Fruit fly (Drosophila melanogaster) whole organism, wandering third instar larva: Measurements from ENCODE around the gene mRpL30.

Experiments
- Abd-B ChIP-seq: fragments of >200 bp; optimal IDR thresholded peaks from 2 replicates; lab custom pipeline; 2017; ENCODE audit warnings: missing biosample characterization, missing genetic modification characterization
- CG32264 ChIP-seq: fragments of 200-800 bp; sonication (Bioruptor generic); optimal IDR thresholded peaks from 2 replicates; lab custom pipeline; 2016; ENCODE audit warnings: missing biosample characterization, missing genetic modification characterization
- CG9705 ChIP-seq: fragments of 200-800 bp; sonication (Bioruptor generic); optimal IDR thresholded peaks from 2 replicates; lab custom pipeline; 2018; ENCODE audit warnings: missing biosample characterization, mild to moderate bottlenecking, missing genetic modification characterization
- CrebA ChIP-seq: fragments of 200-800 bp; sonication (Bioruptor generic); optimal IDR thresholded peaks from 2 replicates; lab custom pipeline; 2016; ENCODE audit warnings: missing biosample characterization, mild to moderate bottlenecking, missing genetic modification characterization, borderline replicate concordance
- Dfd ChIP-seq: fragments of >200 bp; optimal IDR thresholded peaks from 2 replicates; lab custom pipeline; 2017; ENCODE audit warnings: missing biosample characterization, missing genetic modification characterization
- Dif ChIP-seq: fragments of 200-275, 200-300 bp; sonication (Bioruptor generic); optimal IDR thresholded peaks from 2 replicates; lab custom pipeline; 2018; ENCODE audit warnings: missing biosample characterization, missing genetic modification characterization; ENCODE audit not compliant: partially characterized antibody
- GATAd ChIP-seq: sonication (Bioruptor generic); optimal IDR thresholded peaks from 2 replicates; lab custom pipeline; 2016; ENCODE audit warnings: missing biosample characterization, missing genetic modification characterization
- HLH106 ChIP-seq: fragments of 200-800 bp; optimal IDR thresholded peaks from 3 replicates; lab custom pipeline; 2019; ENCODE audit warnings: missing biosample characterization, mild to moderate bottlenecking, missing genetic modification characterization, moderate library complexity
- Hnf4 ChIP-seq: fragments of 200-800 bp; sonication (Bioruptor generic); optimal IDR thresholded peaks from 2 replicates; lab custom pipeline; 2016; ENCODE audit warnings: missing biosample characterization, mild to moderate bottlenecking, missing genetic modification characterization
- Hr78 ChIP-seq: fragments of >200 bp; optimal IDR thresholded peaks from 2 replicates; lab custom pipeline; 2017; ENCODE audit warnings: missing biosample characterization, missing genetic modification characterization
- Hr83 ChIP-seq: fragments of 200-300 bp; sonication (Bioruptor generic); optimal IDR thresholded peaks from 2 replicates; lab custom pipeline; 2016; ENCODE audit warnings: missing biosample characterization, mild to moderate bottlenecking, missing genetic modification characterization, moderate library complexity; ENCODE audit not compliant: poor library complexity, severe bottlenecking
- Jra ChIP-seq: sonication (Bioruptor generic); optimal IDR thresholded peaks from 2 replicates; lab custom pipeline; 2016; ENCODE audit warnings: missing biosample characterization, missing genetic modification characterization
- Myc ChIP-seq: fragments of >200 bp; optimal IDR thresholded peaks from 2 replicates; lab custom pipeline; 2017
- N ChIP-seq: fragments of >200 bp; optimal IDR thresholded peaks from 2 replicates; lab custom pipeline; 2018; ENCODE audit warnings: missing biosample characterization, missing external identifiers, missing genetic modification characterization
- OdsH ChIP-seq: fragments of 200-800 bp; sonication (Bioruptor generic); optimal IDR thresholded peaks from 2 replicates; lab custom pipeline; 2016; ENCODE audit warnings: missing biosample characterization, mild to moderate bottlenecking, missing genetic modification characterization
- Rel ChIP-seq, 2 experiments: fragments of 200-800 bp; sonication (Bioruptor generic) in 1 of 2; optimal IDR thresholded peaks; 2 replicates in 1 of 2; 3 replicates in 1 of 2; lab custom pipeline; 2016 to 2019; ENCODE audit warnings: mild to moderate bottlenecking in 2 of 2, missing biosample characterization in 2 of 2, missing genetic modification characterization in 2 of 2, moderate library complexity in 1 of 2
- Sp1 ChIP-seq: fragments of 200-800 bp; sonication (Bioruptor generic); optimal IDR thresholded peaks from 3 replicates; lab custom pipeline; 2019; ENCODE audit warnings: missing biosample characterization, mild to moderate bottlenecking, missing genetic modification characterization, moderate library complexity
- Vsx2 ChIP-seq: fragments of 200-300, 225-300 bp; sonication (Bioruptor generic); optimal IDR thresholded peaks from 2 replicates; lab custom pipeline; 2018; ENCODE audit warnings: missing biosample characterization, missing genetic modification characterization; ENCODE audit not compliant: partially characterized antibody
- br ChIP-seq: fragments of 200-800 bp; sonication (Bioruptor generic); optimal IDR thresholded peaks from 2 replicates; lab custom pipeline; 2016; ENCODE audit warnings: missing biosample characterization, missing genetic modification characterization
- brk ChIP-seq: fragments of 200-800 bp; sonication (Bioruptor generic); optimal IDR thresholded peaks from 2 replicates; lab custom pipeline; 2016; ENCODE audit warnings: missing biosample characterization, mild to moderate bottlenecking, missing genetic modification characterization
- dl ChIP-seq, 2 experiments: fragments of 175-275, 200-275 bp in 1 of 2; fragments of 200-275 bp in 1 of 2; sonication (Bioruptor generic); optimal IDR thresholded peaks; lab custom pipeline; 2018; ENCODE audit warnings: mild to moderate bottlenecking in 2 of 2, missing biosample characterization in 2 of 2, missing genetic modification characterization in 2 of 2, moderate library complexity in 2 of 2; ENCODE audit not compliant: partially characterized antibody in 2 of 2, insufficient read depth in 1 of 2
- dmrt93B ChIP-seq: fragments of 200-800 bp; sonication (Bioruptor generic); optimal IDR thresholded peaks from 2 replicates; lab custom pipeline; 2018; ENCODE audit warnings: missing biosample characterization, mild to moderate bottlenecking, missing genetic modification characterization
- dsf ChIP-seq: sonication (Bioruptor generic); optimal IDR thresholded peaks from 2 replicates; lab custom pipeline; 2016; ENCODE audit warnings: missing biosample characterization, missing genetic modification characterization, borderline replicate concordance
- ey ChIP-seq: fragments of 200-800 bp; sonication (Bioruptor generic); optimal IDR thresholded peaks from 2 replicates; lab custom pipeline; 2016; ENCODE audit warnings: missing biosample characterization, missing genetic modification characterization
- foxo ChIP-seq, 2 experiments: fragments of 200-800 bp; sonication (Bioruptor generic); optimal IDR thresholded peaks; 2 replicates in 1 of 2; 3 replicates in 1 of 2; lab custom pipeline; 2016 to 2017; ENCODE audit warnings: missing biosample characterization in 2 of 2, missing genetic modification characterization in 2 of 2
- fru ChIP-seq: fragments of 200-800 bp; sonication (Bioruptor generic); optimal IDR thresholded peaks from 3 replicates; lab custom pipeline; 2016; ENCODE audit warnings: missing biosample characterization, mild to moderate bottlenecking, missing genetic modification characterization
- h ChIP-seq: fragments of 200-800 bp; sonication (Bioruptor generic); optimal IDR thresholded peaks from 3 replicates; lab custom pipeline; 2016; ENCODE audit warnings: missing biosample characterization, mild to moderate bottlenecking, missing genetic modification characterization
- lola ChIP-seq: fragments of >200 bp; optimal IDR thresholded peaks from 2 replicates; lab custom pipeline; 2017; ENCODE audit warnings: missing biosample characterization, missing genetic modification characterization
- pan ChIP-seq: fragments of >200 bp; optimal IDR thresholded peaks from 2 replicates; lab custom pipeline; 2017
- psq ChIP-seq: fragments of 200-800 bp; sonication (Bioruptor generic); optimal IDR thresholded peaks from 3 replicates; lab custom pipeline; 2017; ENCODE audit warnings: missing biosample characterization, mild to moderate bottlenecking, missing genetic modification characterization, moderate library complexity
- rgr ChIP-seq: fragments of 200-800 bp; sonication (Bioruptor generic); optimal IDR thresholded peaks from 3 replicates; lab custom pipeline; 2016; ENCODE audit warnings: missing biosample characterization, mild to moderate bottlenecking, missing genetic modification characterization
- sage ChIP-seq: fragments of 200-800 bp; sonication (Bioruptor generic); optimal IDR thresholded peaks from 2 replicates; lab custom pipeline; 2016; ENCODE audit warnings: missing biosample characterization, mild to moderate bottlenecking, missing genetic modification characterization
- sv ChIP-seq: fragments of 200-800 bp; sonication (Bioruptor generic); optimal IDR thresholded peaks from 3 replicates; lab custom pipeline; 2016; ENCODE audit warnings: missing biosample characterization, missing genetic modification characterization
- usp ChIP-seq: fragments of >200 bp; optimal IDR thresholded peaks from 2 replicates; lab custom pipeline; 2017; ENCODE audit warnings: missing biosample characterization, missing genetic modification characterization
- woc ChIP-seq: sonication (Bioruptor generic); optimal IDR thresholded peaks from 2 replicates; lab custom pipeline; 2016; ENCODE audit warnings: missing biosample characterization, mild to moderate bottlenecking, missing genetic modification characterization

mRpL30 gene

DNA sequence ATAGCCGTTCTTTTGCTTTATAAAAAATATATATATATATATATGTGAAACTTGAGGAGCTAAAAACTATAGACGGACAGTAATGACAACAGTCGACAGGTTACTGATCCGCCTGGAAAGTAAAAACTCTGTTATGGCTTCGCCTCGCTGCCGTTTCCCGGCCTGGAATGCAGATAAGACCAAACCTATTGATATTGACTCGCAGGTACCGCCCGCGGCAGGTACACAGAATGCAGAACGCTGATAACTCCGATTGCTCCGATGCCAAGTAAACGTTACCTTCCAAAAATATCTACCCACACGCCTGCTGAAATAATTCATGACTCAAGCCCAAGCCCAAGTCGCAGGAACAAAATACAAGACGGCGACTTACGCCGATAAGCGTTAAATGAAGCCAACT lies 29.8 kb downstream of the mRpL30 start:
- peak; percentile 52 for TF ChIP-seq dsf (GFP tag; lab: Kevin White, UChicago)
- TF ChIP-seq Sp1 (GFP tag; lab: Kevin White, UChicago) = peak; percentile 5
- TF ChIP-seq woc (GFP tag; lab: Kevin White, UChicago) = no peak
- no peak for TF ChIP-seq Vsx2
- no peak for TF ChIP-seq usp
- TF ChIP-seq lola (GFP tag; lab: Kevin White, UChicago) = no peak
- peak; percentile 21 for TF ChIP-seq GATAd (GFP tag; lab: Kevin White, UChicago)
- no peak for TF ChIP-seq Jra
- no peak for TF ChIP-seq CG9705 (GFP tag; lab: Kevin White, UChicago)
- no peak for TF ChIP-seq sv (GFP tag; lab: Kevin White, UChicago)
- TF ChIP-seq dmrt93B = no peak
- peak; percentile 19 for TF ChIP-seq Hnf4
- peak; percentile 30 for TF ChIP-seq rgr
- TF ChIP-seq br = peak; percentile 5
- peak; percentile 30 for TF ChIP-seq h (GFP tag; lab: Kevin White, UChicago)
- no peak for TF ChIP-seq CG32264 (GFP tag; lab: Kevin White, UChicago)
- no peak for TF ChIP-seq ey (GFP tag; lab: Kevin White, UChicago)
- peak; percentile 22 for TF ChIP-seq Hr83 (GFP tag; lab: Kevin White, UChicago)
- no peak for TF ChIP-seq Myc (lab: Kevin White, UChicago)
- no peak for TF ChIP-seq Abd-B (GFP tag; lab: Kevin White, UChicago)
- TF ChIP-seq Dif = no peak
- no peak for TF ChIP-seq Rel (GFP tag; optimal IDR thresholded peaks at IDR 0.05; lab: Kevin White, UChicago)
- no peak for TF ChIP-seq Rel (tag; optimal IDR thresholded peaks at IDR 0.05; lab: Kevin White, UChicago)
- TF ChIP-seq HLH106 (tag; lab: Kevin White, UChicago) = no peak
- TF ChIP-seq, all 38 proteins: peak for 8

DNA sequence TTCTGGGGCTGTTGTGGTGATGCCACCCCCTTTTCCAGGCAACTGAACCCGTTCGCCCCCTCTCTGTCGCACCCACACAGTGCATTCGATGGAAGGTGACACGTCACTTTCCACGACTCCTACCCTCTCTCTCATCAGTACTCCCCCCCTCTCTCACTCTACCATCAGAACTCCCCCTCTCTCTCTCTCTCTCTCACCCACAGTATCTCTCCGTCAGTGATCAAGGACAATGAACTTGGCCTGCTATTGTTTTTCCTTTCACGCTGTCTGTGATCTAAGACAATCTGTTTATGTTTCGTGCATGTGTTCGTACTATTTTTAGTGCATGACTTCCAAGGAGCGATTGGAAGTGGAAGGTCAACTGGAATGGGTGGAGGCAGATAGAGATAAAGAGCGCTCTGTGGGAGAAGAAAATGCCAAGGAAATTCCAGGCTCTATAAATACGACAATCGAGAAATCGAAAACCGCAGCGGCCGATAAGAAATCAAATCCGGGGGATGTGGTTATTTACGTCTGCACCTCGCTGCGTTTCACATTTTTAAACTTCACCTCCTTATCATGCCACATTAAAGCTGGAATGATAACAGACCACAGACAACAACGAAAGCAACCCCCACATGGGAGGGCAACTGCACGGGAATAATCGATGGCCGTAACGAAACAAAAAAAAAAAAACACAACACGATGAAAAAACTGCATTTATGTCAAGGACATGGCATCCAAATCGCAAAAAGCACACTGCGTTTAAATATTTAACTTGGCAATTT lies 30.7 kb downstream of the mRpL30 start:
- TF ChIP-seq rgr = no peak
- TF ChIP-seq Rel (GFP tag; optimal IDR thresholded peaks at IDR 0.05; lab: Kevin White, UChicago) = no peak
- TF ChIP-seq Rel (tag; optimal IDR thresholded peaks at IDR 0.05; lab: Kevin White, UChicago) = peak; percentile 15
- peak; percentile 4 for TF ChIP-seq GATAd (GFP tag; lab: Kevin White, UChicago)

DNA sequence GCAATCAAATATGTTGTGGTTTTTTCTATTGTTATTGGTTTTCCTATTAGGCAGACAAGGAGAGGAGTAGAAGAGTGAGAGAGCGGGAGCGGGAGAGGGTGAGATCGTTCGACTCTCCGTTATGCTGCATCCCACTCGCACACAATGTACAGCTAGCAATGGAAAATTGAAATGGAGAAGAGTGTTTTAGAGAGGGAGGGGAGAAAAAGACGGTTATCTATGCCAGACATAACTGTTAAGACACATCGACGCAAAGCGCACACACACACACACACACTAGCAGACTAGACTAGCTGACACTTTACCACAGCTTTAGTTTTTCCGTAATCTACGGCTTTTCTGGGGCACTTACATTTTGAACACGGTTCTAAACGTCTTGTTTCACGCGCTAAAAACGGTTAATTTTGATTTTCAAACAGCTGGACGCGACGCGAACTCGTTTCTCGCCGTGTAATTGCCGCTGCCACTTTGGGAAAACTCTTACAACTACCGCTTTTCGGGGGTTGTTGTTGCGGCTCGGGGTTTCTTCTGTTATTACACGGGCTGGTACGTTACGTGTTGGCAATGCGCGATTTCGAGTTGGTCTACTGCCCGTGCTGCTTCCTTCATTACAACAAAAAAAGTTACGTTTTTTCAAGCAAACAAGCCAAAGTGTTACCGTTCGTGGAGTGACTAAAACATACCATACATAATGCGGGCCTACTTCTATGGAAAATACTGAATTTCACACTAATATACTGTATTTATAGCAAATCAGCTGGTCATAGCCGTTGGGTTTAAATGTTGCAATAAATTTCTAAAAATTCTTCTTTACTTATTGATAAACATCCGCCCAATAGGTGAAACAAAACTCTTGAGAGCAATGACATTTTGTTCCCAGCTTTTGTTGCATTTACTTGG lies 31.5 kb downstream of the mRpL30 start, which contains the start of gene fzr:
TSS of gene fzr (minus strand) at position 625 of the 900 bp plus-strand sequence.
- TF ChIP-seq Myc (lab: Kevin White, UChicago) = peak; percentile 69
- no peak for TF ChIP-seq br
- no peak for TF ChIP-seq OdsH (GFP tag; lab: Kevin White, UChicago)
- no peak for TF ChIP-seq Dif
- no peak for TF ChIP-seq h (GFP tag; lab: Kevin White, UChicago)
- TF ChIP-seq Rel (GFP tag; optimal IDR thresholded peaks at IDR 0.05; lab: Kevin White, UChicago) = no peak
- TF ChIP-seq Rel (tag; optimal IDR thresholded peaks at IDR 0.05; lab: Kevin White, UChicago) = peak; percentile 38
- no peak for TF ChIP-seq HLH106 (tag; lab: Kevin White, UChicago)
- TF ChIP-seq Sp1 (GFP tag; lab: Kevin White, UChicago) = no peak
- no peak for TF ChIP-seq usp
- TF ChIP-seq ey (GFP tag; lab: Kevin White, UChicago) = no peak

DNA sequence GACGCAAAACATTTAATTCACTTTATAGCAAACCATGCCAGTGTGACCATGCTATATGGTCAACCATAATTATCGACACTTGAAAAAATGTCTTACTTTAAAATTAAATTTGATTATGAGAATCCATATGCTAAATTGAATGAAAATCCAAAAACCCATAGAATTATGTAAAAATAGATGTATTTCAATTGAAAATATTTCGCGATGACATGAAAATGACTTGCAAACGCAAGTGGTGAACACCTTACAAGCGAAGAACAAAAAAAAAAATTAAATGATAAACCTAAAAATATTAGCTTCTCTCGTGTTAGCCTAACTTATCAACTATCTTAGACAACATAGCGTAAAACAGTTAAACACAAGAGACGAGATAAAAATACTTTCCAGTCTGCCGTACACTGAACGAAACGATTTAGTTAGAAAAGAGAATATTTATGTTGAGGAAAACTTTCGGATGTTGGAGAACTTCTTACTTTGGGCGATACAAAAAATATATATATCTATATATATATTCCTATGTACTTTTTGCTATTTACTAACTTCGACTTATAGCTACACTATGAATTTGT lies 32.2 kb downstream of the mRpL30 start:
- TF ChIP-seq h (GFP tag; lab: Kevin White, UChicago) (peak; percentile 53), GATAd (GFP tag; lab: Kevin White, UChicago) (no peak), foxo (GFP tag; optimal IDR thresholded peaks at IDR 0.05; lab: Kevin White, UChicago) (peak in 1 of 2 experiments; percentile 59), Dif (no peak), woc (GFP tag; lab: Kevin White, UChicago) (peak; percentile 54), CrebA (GFP tag; lab: Kevin White, UChicago) (no peak), dl (GFP tag; optimal IDR thresholded peaks at IDR 0.05; lab: Kevin White, UChicago; ENCODE audit: insufficient read depth in 1 of 2, partially characterized antibody in 2 of 2) (no peak), br (peak; percentile 27), Hr83 (GFP tag; lab: Kevin White, UChicago) (no peak), ey (GFP tag; lab: Kevin White, UChicago) (peak; percentile 52), Rel (GFP tag; optimal IDR thresholded peaks at IDR 0.05; lab: Kevin White, UChicago) (no peak), Rel (tag; optimal IDR thresholded peaks at IDR 0.05; lab: Kevin White, UChicago) (no peak), pan (lab: Kevin White, UChicago) (no peak), Abd-B (GFP tag; lab: Kevin White, UChicago) (no peak), Dfd (GFP tag; lab: Kevin White, UChicago) (no peak), lola (GFP tag; lab: Kevin White, UChicago) (no peak), usp (no peak), sage (GFP tag; lab: Kevin White, UChicago) (no peak), Vsx2 (no peak), CG9705 (GFP tag; lab: Kevin White, UChicago) (no peak), Hr78 (no peak), N (no peak), HLH106 (tag; lab: Kevin White, UChicago) (peak; percentile 52), Myc (lab: Kevin White, UChicago) (no peak), psq (GFP tag; lab: Kevin White, UChicago) (peak; percentile 10), dsf (GFP tag; lab: Kevin White, UChicago) (no peak), fru (peak; percentile 35), brk (no peak), Jra (peak; percentile 35)
